Fruit fly (Drosophila melanogaster) whole organism, pupa: ENCODE measurements around the gene CG5861.

Experiments
- CG10348 ChIP-seq: fragments of 200-800 bp; sonication (Bioruptor generic); IDR thresholded peaks from 2 replicates; pipeline ENCODE4 v1.3.6; 2022; ENCODE audit warnings: missing biosample characterization, missing genetic modification characterization
- CG12605 ChIP-seq: fragments of 200-800 bp; sonication (Bioruptor generic); IDR thresholded peaks from 2 replicates; pipeline ENCODE4 v1.3.6; 2022; ENCODE audit warnings: missing biosample characterization, missing genetic modification characterization
- CG13204 ChIP-seq: fragments of 200-800 bp; sonication (Bioruptor generic); optimal IDR thresholded peaks from 2 replicates; lab custom pipeline; 2018; ENCODE audit warnings: missing biosample characterization, mild to moderate bottlenecking, missing genetic modification characterization, moderate library complexity
- CG14655 ChIP-seq: fragments of 200-800 bp; sonication (Bioruptor generic); optimal IDR thresholded peaks from 3 replicates; lab custom pipeline; 2017; ENCODE audit warnings: mild to moderate bottlenecking, missing biosample characterization, missing genetic modification reagents, missing genetic modification characterization
- CG15710 ChIP-seq: fragments of 200-800 bp; sonication (Bioruptor generic); optimal IDR thresholded peaks from 2 replicates; lab custom pipeline; 2018; ENCODE audit warnings: missing biosample characterization, mild to moderate bottlenecking, missing genetic modification characterization, moderate library complexity
- CG17806 ChIP-seq: fragments of 200-800 bp; sonication (Bioruptor generic); optimal IDR thresholded peaks from 2 replicates; lab custom pipeline; 2018; ENCODE audit warnings: missing biosample characterization, mild to moderate bottlenecking, missing genetic modification characterization, moderate library complexity
- CG32121 ChIP-seq: fragments of 200-800 bp; sonication (Bioruptor generic); IDR thresholded peaks from 2 replicates; pipeline ENCODE4 v1.3.6; 2022; ENCODE audit warnings: missing biosample characterization, missing genetic modification characterization
- CG34367 ChIP-seq: fragments of 200-800 bp; sonication (Bioruptor generic); optimal IDR thresholded peaks from 2 replicates; lab custom pipeline; 2018; ENCODE audit warnings: missing biosample characterization, mild to moderate bottlenecking, missing genetic modification characterization
- CG4496 ChIP-seq: fragments of 200-800 bp; sonication (Bioruptor generic); IDR thresholded peaks from 3 replicates; pipeline ENCODE4 v1.3.6; 2022; ENCODE audit warnings: missing biosample characterization, missing genetic modification characterization
- CG8159 ChIP-seq: fragments of 200-800 bp; sonication (Bioruptor generic); optimal IDR thresholded peaks from 3 replicates; lab custom pipeline; 2018; ENCODE audit warnings: missing biosample characterization, mild to moderate bottlenecking, missing genetic modification characterization, moderate library complexity
- CG8301 ChIP-seq: fragments of 200-800 bp; sonication (Bioruptor generic); optimal IDR thresholded peaks from 2 replicates; lab custom pipeline; 2018; ENCODE audit warnings: missing biosample characterization, mild to moderate bottlenecking, missing genetic modification characterization
- CG9948 ChIP-seq: fragments of 200-800 bp; sonication (Bioruptor generic); optimal IDR thresholded peaks from 2 replicates; lab custom pipeline; 2018; ENCODE audit warnings: missing biosample characterization, mild to moderate bottlenecking, missing genetic modification characterization, moderate library complexity
- D1 ChIP-seq: fragments of 200-800 bp; sonication (Bioruptor generic); optimal IDR thresholded peaks from 2 replicates; lab custom pipeline; 2018; ENCODE audit warnings: missing biosample characterization, mild to moderate bottlenecking, missing genetic modification characterization, moderate library complexity
- EcR ChIP-seq: fragments of 200-800 bp; sonication (Bioruptor generic); optimal IDR thresholded peaks from 3 replicates; lab custom pipeline; 2019; ENCODE audit warnings: missing biosample characterization, missing genetic modification characterization, mild to moderate bottlenecking, moderate library complexity, missing genetic modification reagents
- Ets98B ChIP-seq: fragments of 200-800 bp; sonication (Bioruptor generic); IDR thresholded peaks from 2 replicates; pipeline ENCODE4 v1.3.6; 2022; ENCODE audit warnings: missing biosample characterization, missing genetic modification characterization
- Pif1A ChIP-seq: fragments of 200-800 bp; sonication (Bioruptor generic); optimal IDR thresholded peaks from 3 replicates; lab custom pipeline; 2016; ENCODE audit warnings: missing biosample characterization, missing genetic modification characterization
- Pif1B ChIP-seq: fragments of 200-800 bp; sonication (Bioruptor generic); optimal IDR thresholded peaks from 3 replicates; lab custom pipeline; 2016; ENCODE audit warnings: missing biosample characterization, missing genetic modification characterization
- Snoo ChIP-seq: fragments of 200-800 bp; sonication (Bioruptor generic); optimal IDR thresholded peaks from 3 replicates; lab custom pipeline; 2017; ENCODE audit warnings: missing biosample characterization, mild to moderate bottlenecking, missing genetic modification characterization, inconsistent platforms
- fd96Ca ChIP-seq: fragments of 200-800 bp; sonication (Bioruptor generic); IDR thresholded peaks from 3 replicates; pipeline ENCODE4 v1.3.6; 2022; ENCODE audit warnings: missing biosample characterization, missing genetic modification characterization
- gl ChIP-seq: fragments of 200-800 bp; sonication (Bioruptor generic); optimal IDR thresholded peaks from 2 replicates; lab custom pipeline; 2018; ENCODE audit warnings: missing biosample characterization, mild to moderate bottlenecking, missing genetic modification characterization
- rn ChIP-seq: fragments of 200-800 bp; sonication (Bioruptor generic); IDR thresholded peaks from 2 replicates; pipeline ENCODE4 v1.3.6; 2022; ENCODE audit warnings: missing biosample characterization, missing genetic modification characterization

Gene CG5861

DNA sequence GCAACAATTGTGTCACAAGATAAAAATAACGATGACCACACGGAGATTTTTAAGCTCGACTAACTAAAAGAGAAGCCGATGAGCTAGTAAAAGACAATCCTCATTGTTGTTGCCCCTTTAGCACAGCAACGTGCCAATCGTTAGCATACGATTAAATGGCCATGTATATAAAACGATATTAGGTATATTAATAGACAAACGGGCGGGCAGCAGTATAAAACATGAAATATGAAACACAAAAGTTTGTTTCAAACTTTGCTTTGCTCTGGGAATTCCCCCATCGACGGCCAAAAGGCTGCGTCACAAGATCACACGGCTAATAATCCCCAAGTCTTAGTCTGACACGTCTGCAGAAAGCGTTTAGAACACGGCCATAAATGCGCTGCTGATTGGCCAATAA, 9.3 kb upstream of the CG5861 start:
- no peak for TF ChIP-seq CG34367 (tag; lab: Kevin White, UChicago)
- no peak for TF ChIP-seq rn (GFP tag; lab: Robert Waterston, UW)
- TF ChIP-seq CG17806 (tag; lab: Kevin White, UChicago): no peak
- no peak for TF ChIP-seq fd96Ca (GFP tag; lab: Robert Waterston, UW)
- no peak for TF ChIP-seq CG13204 (GFP tag; lab: Kevin White, UChicago)
- no peak for TF ChIP-seq CG12605 (GFP tag; lab: Robert Waterston, UW)
- TF ChIP-seq EcR (GFP tag; lab: Kevin White, UChicago): no peak
- TF ChIP-seq CG15710 (tag; lab: Kevin White, UChicago): no peak
- no peak for TF ChIP-seq Pif1B (GFP tag; lab: Kevin White, UChicago)
- no peak for TF ChIP-seq D1 (tag; lab: Kevin White, UChicago)
- no peak for TF ChIP-seq CG14655

DNA sequence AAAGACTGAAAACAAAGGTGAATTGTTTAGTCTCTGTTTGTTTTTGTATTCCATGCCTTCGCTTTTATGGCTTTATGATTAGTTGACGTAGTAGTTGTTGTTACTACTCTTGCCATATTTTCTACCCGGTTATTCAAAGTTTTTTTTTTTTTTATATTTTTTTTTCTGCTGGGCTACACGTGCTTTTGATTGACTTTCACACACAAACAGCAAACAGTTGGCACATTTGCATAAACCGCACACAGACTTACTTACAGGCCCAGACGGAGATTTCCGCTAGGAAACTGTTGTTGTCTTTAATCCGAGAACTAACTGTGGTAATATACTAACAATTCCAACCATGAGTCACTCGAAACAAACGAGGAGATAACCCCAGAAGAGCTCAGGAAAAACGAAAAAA, 8.7 kb upstream of the CG5861 start:
- TF ChIP-seq CG10348 (GFP tag; lab: Robert Waterston, UW) (no peak), Snoo (tag; lab: Kevin White, UChicago) (no peak), Ets98B (no peak), CG14655 (no peak), CG17806 (tag; lab: Kevin White, UChicago) (no peak), CG8301 (tag; lab: Kevin White, UChicago) (no peak), CG12605 (GFP tag; lab: Robert Waterston, UW) (no peak), rn (GFP tag; lab: Robert Waterston, UW) (no peak)

DNA sequence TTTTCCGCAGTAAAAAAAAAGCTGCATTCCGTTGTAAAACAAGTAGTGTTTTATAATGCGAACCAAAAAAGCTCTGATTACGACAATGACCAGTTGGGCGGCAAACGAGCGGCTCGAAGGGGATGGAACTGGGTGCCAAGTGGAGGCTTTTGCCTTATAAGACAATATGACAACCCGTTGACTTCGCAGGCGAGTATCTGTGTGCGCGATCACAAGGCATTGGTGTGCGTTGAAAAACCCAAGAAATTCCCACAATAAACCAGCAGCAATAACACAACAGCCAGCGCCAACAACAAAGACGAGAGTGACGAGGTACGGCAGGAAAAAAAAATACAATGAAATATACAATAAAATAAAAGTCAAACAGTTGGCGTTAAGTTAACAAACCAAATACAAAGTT, 7.9 kb upstream of the CG5861 start:
- TF ChIP-seq Snoo (tag; lab: Kevin White, UChicago) (peak; percentile 23), Pif1B (GFP tag; lab: Kevin White, UChicago) (no peak), CG4496 (GFP tag; lab: Robert Waterston, UW) (no peak), EcR (GFP tag; lab: Kevin White, UChicago) (peak; percentile 86), CG12605 (GFP tag; lab: Robert Waterston, UW) (peak; percentile 60), CG14655 (no peak), D1 (tag; lab: Kevin White, UChicago) (no peak), Ets98B (peak; percentile 44; the same call in 1 of the 2 replicates), Pif1A (GFP tag; lab: Kevin White, UChicago) (no peak), gl (tag; lab: Kevin White, UChicago) (peak; percentile 66), rn (GFP tag; lab: Robert Waterston, UW) (0 out of 2 replicates have a peak, but pooled peaks have one; percentile 15), CG8301 (tag; lab: Kevin White, UChicago) (no peak), CG9948 (tag; lab: Kevin White, UChicago) (no peak), CG13204 (GFP tag; lab: Kevin White, UChicago) (no peak), CG17806 (tag; lab: Kevin White, UChicago) (no peak), CG34367 (tag; lab: Kevin White, UChicago) (peak; percentile 3), CG8159 (no peak), CG10348 (GFP tag; lab: Robert Waterston, UW) (no peak), CG32121 (GFP tag; lab: Robert Waterston, UW) (peak; percentile 40; the same call in 1 of the 2 replicates), fd96Ca (GFP tag; lab: Robert Waterston, UW) (no peak; the same call in 2 of the 3 replicates), CG15710 (tag; lab: Kevin White, UChicago) (peak; percentile 16)

DNA sequence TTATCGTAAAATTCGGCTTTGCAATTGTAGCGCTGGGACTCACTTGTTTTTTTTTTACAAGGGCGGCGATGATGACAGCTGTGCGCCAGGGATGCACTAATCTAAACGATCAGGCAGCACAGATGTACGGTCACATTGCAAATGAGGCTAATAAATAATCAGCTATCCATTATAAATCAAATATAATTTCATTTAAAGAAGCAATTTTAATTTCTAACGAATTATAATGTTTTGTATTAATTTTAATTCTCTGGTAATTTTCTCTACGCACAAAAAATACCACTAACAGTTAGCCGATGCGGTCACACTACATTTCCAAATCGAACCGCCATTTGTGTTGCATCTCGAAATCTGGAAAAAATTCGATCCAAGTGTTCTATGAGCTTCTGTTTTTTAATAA, 3.5 kb upstream of the CG5861 start, which contains the start of the genes cni and fzy:
Gene cni (minus strand): TSS at position 79 of the 400 bp plus-strand sequence.
Gene fzy (plus strand): TSS at position 309 of the 400 bp plus-strand sequence.
- TF ChIP-seq CG12605 (GFP tag; lab: Robert Waterston, UW): no peak

DNA sequence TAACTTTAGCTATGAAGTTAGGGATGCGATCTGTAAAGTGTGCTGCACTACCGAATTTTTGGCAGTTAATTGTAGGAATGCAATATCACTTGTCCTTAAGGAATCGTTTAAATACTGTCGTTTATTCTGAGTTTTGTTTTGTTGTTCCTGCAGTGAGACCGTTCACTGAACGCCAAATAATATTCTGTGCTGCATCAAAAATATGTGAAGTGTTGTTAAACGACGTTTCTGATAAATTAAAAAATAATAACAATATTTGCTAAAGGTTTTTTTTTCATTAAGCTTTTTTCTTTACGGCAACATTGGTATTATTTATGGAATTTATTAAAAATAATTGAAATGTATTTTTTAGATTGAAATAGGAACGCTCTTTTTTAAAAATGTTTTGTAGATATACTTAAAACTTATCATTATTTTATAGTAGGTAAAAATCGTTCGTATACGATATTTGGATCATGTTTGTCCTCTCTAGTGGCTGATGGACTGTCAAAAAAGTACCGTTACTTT, 4.3 kb downstream of the CG5861 start, which contains the start of gene GMF:
Gene GMF (minus strand): TSS at position 182 of the 507 bp plus-strand sequence.
- peak; percentile 58 for TF ChIP-seq D1 (tag; lab: Kevin White, UChicago)
- no peak for TF ChIP-seq CG17806 (tag; lab: Kevin White, UChicago)
- TF ChIP-seq CG8301 (tag; lab: Kevin White, UChicago): no peak
- TF ChIP-seq CG15710 (tag; lab: Kevin White, UChicago): peak; percentile 34
- TF ChIP-seq CG8159: no peak

DNA sequence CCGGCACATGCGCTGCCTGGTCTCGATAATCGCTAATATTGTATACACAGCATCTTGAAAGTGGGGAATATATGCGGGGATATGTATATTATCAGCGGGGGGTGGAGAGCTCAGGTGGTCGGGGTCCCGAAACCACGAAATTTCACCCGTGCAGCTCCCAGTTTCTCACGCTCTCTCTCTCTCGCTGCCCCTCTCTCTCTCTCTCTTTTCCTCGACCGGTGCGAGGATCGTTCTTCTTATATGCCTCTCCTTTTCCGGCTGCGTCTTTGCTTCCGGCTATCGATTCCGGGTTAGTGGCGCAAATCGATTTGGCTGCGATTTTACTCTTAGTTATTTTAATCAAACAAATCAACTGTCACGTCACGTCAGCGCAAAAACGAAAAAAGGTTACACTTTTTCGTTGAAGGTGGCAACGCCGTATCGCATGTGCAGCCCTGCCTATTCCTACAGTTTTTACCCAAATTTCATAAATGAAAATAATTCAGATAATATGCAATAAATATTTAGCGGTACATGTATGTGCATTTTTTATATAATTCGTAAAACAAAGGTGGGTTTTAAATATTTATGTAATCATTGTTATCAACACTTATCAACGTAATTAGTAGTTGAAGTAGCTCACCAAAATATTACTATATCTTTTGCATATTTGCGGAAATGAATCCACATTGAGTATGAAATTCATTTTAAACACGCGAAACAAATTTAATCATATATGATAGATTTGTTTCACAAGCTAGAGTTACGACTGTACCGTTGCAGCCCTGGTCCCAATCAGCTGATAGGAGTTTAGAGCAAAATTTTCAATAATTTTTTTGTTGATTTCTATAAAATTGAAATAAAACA, 7.4 kb downstream of the CG5861 start, which contains the start of the genes heix and CG17328:
Gene heix (minus strand): TSS at position 393 of the 846 bp plus-strand sequence.
Gene CG17328 (plus strand): TSS at position 478 of the 846 bp plus-strand sequence.
- no peak for TF ChIP-seq Pif1A (GFP tag; lab: Kevin White, UChicago)
- TF ChIP-seq fd96Ca (GFP tag; lab: Robert Waterston, UW): no peak
- peak; percentile 27; the same call in 1 of the 2 replicates for TF ChIP-seq Ets98B
- no peak for TF ChIP-seq CG14655
- TF ChIP-seq CG8159: peak; percentile 73
- TF ChIP-seq CG12605 (GFP tag; lab: Robert Waterston, UW): no peak
- TF ChIP-seq D1 (tag; lab: Kevin White, UChicago): no peak
- peak; percentile 14; the same call in 1 of the 2 replicates for TF ChIP-seq CG32121 (GFP tag; lab: Robert Waterston, UW)
- peak; percentile 62 for TF ChIP-seq CG17806 (tag; lab: Kevin White, UChicago)
- TF ChIP-seq CG8301 (tag; lab: Kevin White, UChicago): peak; percentile 59
- TF ChIP-seq EcR (GFP tag; lab: Kevin White, UChicago): no peak
- TF ChIP-seq rn (GFP tag; lab: Robert Waterston, UW): 0 out of 2 replicates have a peak, but pooled peaks have one; percentile 40
- no peak for TF ChIP-seq gl (tag; lab: Kevin White, UChicago)
- TF ChIP-seq CG10348 (GFP tag; lab: Robert Waterston, UW): 0 out of 2 replicates have a peak, but pooled peaks have one; percentile 16
- TF ChIP-seq Pif1B (GFP tag; lab: Kevin White, UChicago): no peak
- TF ChIP-seq CG34367 (tag; lab: Kevin White, UChicago): peak; percentile 56
- TF ChIP-seq CG13204 (GFP tag; lab: Kevin White, UChicago): no peak
- peak; percentile 64 for TF ChIP-seq Snoo (tag; lab: Kevin White, UChicago)
- peak; percentile 74 for TF ChIP-seq CG15710 (tag; lab: Kevin White, UChicago)
- TF ChIP-seq CG9948 (tag; lab: Kevin White, UChicago): peak; percentile 59
- TF ChIP-seq CG4496 (GFP tag; lab: Robert Waterston, UW): peak; percentile 69
- TF ChIP-seq, all 21 proteins: peak for 12
